Worm (Caenorhabditis elegans): Measurements from ENCODE around the gene unc-69.

ce11 chrIII:10351595-10352207 is 33.0 kb downstream of the unc-69 start, which contains the start of gene T07C4.3:
- TF ChIP-seq nhr-90 (tag; optimal IDR thresholded peaks at IDR 0.05; ENCODE audit: poor library complexity) (no peak), lin-35 (GFP tag; optimal IDR thresholded peaks at IDR 0.05) (no peak), ama-1 (optimal IDR thresholded peaks at IDR 0.05) (no peak), mep-1 (tag; optimal IDR thresholded peaks at IDR 0.05) (no peak), C16A3.4 (tag; optimal IDR thresholded peaks at IDR 0.05) (no peak), unc-130 (tag; optimal IDR thresholded peaks at IDR 0.05) (no peak), nhr-237 (tag; optimal IDR thresholded peaks at IDR 0.05) (no peak), zag-1 (tag; optimal IDR thresholded peaks at IDR 0.05) (no peak), fos-1 (tag; optimal IDR thresholded peaks at IDR 0.05) (no peak), unc-62 (GFP tag; optimal IDR thresholded peaks at IDR 0.05) (no peak), dsc-1 (tag; optimal IDR thresholded peaks at IDR 0.05) (no peak), elt-3 (tag; optimal IDR thresholded peaks at IDR 0.05) (no peak)
